Fruit fly (Drosophila melanogaster) whole organism, pupa: ENCODE measurements around the gene ATPsynC.

ENCODE experiments used
- CG10348 ChIP-seq: fragments of 200-800 bp; sonication (Bioruptor generic); IDR thresholded peaks from 2 replicates; pipeline ENCODE4 v1.3.6; 2022; ENCODE audit warnings: missing biosample characterization, missing genetic modification characterization
- CG12605 ChIP-seq: fragments of 200-800 bp; sonication (Bioruptor generic); IDR thresholded peaks from 2 replicates; pipeline ENCODE4 v1.3.6; 2022; ENCODE audit warnings: missing biosample characterization, missing genetic modification characterization
- CG13204 ChIP-seq: fragments of 200-800 bp; sonication (Bioruptor generic); optimal IDR thresholded peaks from 2 replicates; lab custom pipeline; 2018; ENCODE audit warnings: missing biosample characterization, mild to moderate bottlenecking, missing genetic modification characterization, moderate library complexity
- CG14655 ChIP-seq: fragments of 200-800 bp; sonication (Bioruptor generic); optimal IDR thresholded peaks from 3 replicates; lab custom pipeline; 2017; ENCODE audit warnings: mild to moderate bottlenecking, missing biosample characterization, missing genetic modification reagents, missing genetic modification characterization
- CG15710 ChIP-seq: fragments of 200-800 bp; sonication (Bioruptor generic); optimal IDR thresholded peaks from 2 replicates; lab custom pipeline; 2018; ENCODE audit warnings: missing biosample characterization, mild to moderate bottlenecking, missing genetic modification characterization, moderate library complexity
- CG17806 ChIP-seq: fragments of 200-800 bp; sonication (Bioruptor generic); optimal IDR thresholded peaks from 2 replicates; lab custom pipeline; 2018; ENCODE audit warnings: missing biosample characterization, mild to moderate bottlenecking, missing genetic modification characterization, moderate library complexity
- CG32121 ChIP-seq: fragments of 200-800 bp; sonication (Bioruptor generic); IDR thresholded peaks from 2 replicates; pipeline ENCODE4 v1.3.6; 2022; ENCODE audit warnings: missing biosample characterization, missing genetic modification characterization
- CG34367 ChIP-seq: fragments of 200-800 bp; sonication (Bioruptor generic); optimal IDR thresholded peaks from 2 replicates; lab custom pipeline; 2018; ENCODE audit warnings: missing biosample characterization, mild to moderate bottlenecking, missing genetic modification characterization
- CG4496 ChIP-seq: fragments of 200-800 bp; sonication (Bioruptor generic); IDR thresholded peaks from 3 replicates; pipeline ENCODE4 v1.3.6; 2022; ENCODE audit warnings: missing biosample characterization, missing genetic modification characterization
- CG8159 ChIP-seq: fragments of 200-800 bp; sonication (Bioruptor generic); optimal IDR thresholded peaks from 3 replicates; lab custom pipeline; 2018; ENCODE audit warnings: missing biosample characterization, mild to moderate bottlenecking, missing genetic modification characterization, moderate library complexity
- CG8301 ChIP-seq: fragments of 200-800 bp; sonication (Bioruptor generic); optimal IDR thresholded peaks from 2 replicates; lab custom pipeline; 2018; ENCODE audit warnings: missing biosample characterization, mild to moderate bottlenecking, missing genetic modification characterization
- CG9948 ChIP-seq: fragments of 200-800 bp; sonication (Bioruptor generic); optimal IDR thresholded peaks from 2 replicates; lab custom pipeline; 2018; ENCODE audit warnings: missing biosample characterization, mild to moderate bottlenecking, missing genetic modification characterization, moderate library complexity
- D1 ChIP-seq: fragments of 200-800 bp; sonication (Bioruptor generic); optimal IDR thresholded peaks from 2 replicates; lab custom pipeline; 2018; ENCODE audit warnings: missing biosample characterization, mild to moderate bottlenecking, missing genetic modification characterization, moderate library complexity
- EcR ChIP-seq: fragments of 200-800 bp; sonication (Bioruptor generic); optimal IDR thresholded peaks from 3 replicates; lab custom pipeline; 2019; ENCODE audit warnings: missing biosample characterization, missing genetic modification characterization, mild to moderate bottlenecking, moderate library complexity, missing genetic modification reagents
- Ets98B ChIP-seq: fragments of 200-800 bp; sonication (Bioruptor generic); IDR thresholded peaks from 2 replicates; pipeline ENCODE4 v1.3.6; 2022; ENCODE audit warnings: missing biosample characterization, missing genetic modification characterization
- Pif1A ChIP-seq: fragments of 200-800 bp; sonication (Bioruptor generic); optimal IDR thresholded peaks from 3 replicates; lab custom pipeline; 2016; ENCODE audit warnings: missing biosample characterization, missing genetic modification characterization
- Pif1B ChIP-seq: fragments of 200-800 bp; sonication (Bioruptor generic); optimal IDR thresholded peaks from 3 replicates; lab custom pipeline; 2016; ENCODE audit warnings: missing biosample characterization, missing genetic modification characterization
- Snoo ChIP-seq: fragments of 200-800 bp; sonication (Bioruptor generic); optimal IDR thresholded peaks from 3 replicates; lab custom pipeline; 2017; ENCODE audit warnings: missing biosample characterization, mild to moderate bottlenecking, missing genetic modification characterization, inconsistent platforms
- fd96Ca ChIP-seq: fragments of 200-800 bp; sonication (Bioruptor generic); IDR thresholded peaks from 3 replicates; pipeline ENCODE4 v1.3.6; 2022; ENCODE audit warnings: missing biosample characterization, missing genetic modification characterization
- gl ChIP-seq: fragments of 200-800 bp; sonication (Bioruptor generic); optimal IDR thresholded peaks from 2 replicates; lab custom pipeline; 2018; ENCODE audit warnings: missing biosample characterization, mild to moderate bottlenecking, missing genetic modification characterization
- rn ChIP-seq: fragments of 200-800 bp; sonication (Bioruptor generic); IDR thresholded peaks from 2 replicates; pipeline ENCODE4 v1.3.6; 2022; ENCODE audit warnings: missing biosample characterization, missing genetic modification characterization

ATPsynC gene

DNA sequence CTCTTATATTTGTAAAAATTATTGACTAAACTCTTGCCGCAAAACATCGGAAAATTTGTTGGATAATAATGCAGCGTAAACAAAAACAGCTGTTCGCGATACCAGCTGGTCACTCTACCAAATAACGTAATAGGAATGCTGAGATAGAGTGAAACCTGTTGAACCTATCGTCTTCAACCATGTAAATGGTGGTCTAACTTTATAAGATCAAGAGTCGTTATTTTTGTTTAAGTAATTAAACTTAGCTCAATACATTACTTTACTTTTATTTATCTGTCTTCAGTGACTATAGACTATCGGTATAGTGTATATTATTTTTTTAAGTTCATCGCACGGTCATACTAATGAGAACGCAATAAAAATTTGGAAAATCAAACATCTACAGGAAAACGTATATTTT, 35.4 kb upstream of the ATPsynC start, which contains the start of the genes CG1750 and spn-F:
Gene CG1750, minus strand, starts transcription at position 93 of the 400 bp plus-strand sequence.
Gene spn-F, plus strand, starts transcription at position 320 of the 400 bp plus-strand sequence.
- TF ChIP-seq gl (no peak), Pif1A (GFP tag; lab: Kevin White, UChicago) (no peak), CG10348 (GFP tag; lab: Robert Waterston, UW) (no peak), CG32121 (GFP tag; lab: Robert Waterston, UW) (no peak), CG8301 (tag; lab: Kevin White, UChicago) (no peak), CG13204 (GFP tag; lab: Kevin White, UChicago) (no peak), Snoo (tag; lab: Kevin White, UChicago) (no peak), EcR (no peak), Ets98B (GFP tag; lab: Robert Waterston, UW) (no peak), rn (GFP tag; lab: Robert Waterston, UW) (no peak), CG14655 (GFP tag; lab: Kevin White, UChicago) (no peak), fd96Ca (no peak), CG34367 (tag; lab: Kevin White, UChicago) (no peak)

DNA sequence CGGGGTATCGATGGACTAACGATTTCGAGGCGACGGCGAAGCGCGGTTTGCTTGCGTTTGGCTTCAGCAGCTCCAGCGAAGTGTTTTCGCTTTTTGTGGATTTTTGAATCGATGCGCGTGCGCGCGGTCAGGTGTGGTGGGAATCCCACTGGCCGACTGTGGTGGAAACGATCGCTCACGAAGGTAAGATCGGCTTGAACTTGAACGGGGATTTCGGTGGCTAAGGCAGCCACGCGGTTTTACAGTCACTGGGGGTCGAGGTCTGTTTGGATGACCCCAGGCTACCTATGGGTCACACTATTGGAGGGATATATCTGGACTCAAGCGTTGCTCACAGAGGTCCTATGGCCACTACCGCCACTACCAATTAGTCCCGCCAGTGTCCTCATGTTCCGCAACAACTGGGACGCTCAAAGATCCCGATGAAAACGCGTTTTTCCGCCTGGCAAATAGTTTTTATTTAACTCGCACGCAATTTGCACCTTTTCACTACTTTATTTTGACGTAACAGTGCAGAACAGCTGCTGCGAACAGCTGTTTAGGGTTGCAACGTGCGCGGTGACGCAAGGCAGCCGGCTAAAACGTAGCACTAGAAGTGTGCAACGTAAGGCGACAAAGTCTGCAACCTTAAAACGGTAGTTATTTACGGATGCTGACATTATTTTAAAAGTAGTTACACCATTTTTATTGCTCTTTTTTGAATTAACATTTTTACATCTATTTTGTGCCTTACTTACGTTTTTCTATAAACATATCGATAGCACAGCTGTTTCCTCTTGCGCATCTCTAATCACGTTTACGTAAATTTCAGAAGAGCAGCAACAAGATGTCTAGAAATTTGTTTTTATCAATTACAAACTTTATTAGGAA, 32.9 kb upstream of the ATPsynC start, which contains the start of the genes qless and mRpL32:
Gene qless, minus strand, starts transcription at position 516 of the 870 bp plus-strand sequence.
Gene mRpL32, plus strand, starts transcription at position 780 of the 870 bp plus-strand sequence.
- peak; percentile 52 for TF ChIP-seq CG17806 (tag; lab: Kevin White, UChicago)
- TF ChIP-seq Snoo (tag; lab: Kevin White, UChicago), result no peak
- TF ChIP-seq Pif1A (GFP tag; lab: Kevin White, UChicago), result no peak
- TF ChIP-seq gl, result no peak
- no peak for TF ChIP-seq CG8159 (tag; lab: Kevin White, UChicago)
- TF ChIP-seq CG8301 (tag; lab: Kevin White, UChicago), result no peak
- peak; percentile 65; the same call in 2 of the 3 replicates for TF ChIP-seq fd96Ca
- no peak for TF ChIP-seq D1 (tag; lab: Kevin White, UChicago)
- TF ChIP-seq CG32121 (GFP tag; lab: Robert Waterston, UW), result peak; percentile 64
- TF ChIP-seq CG34367 (tag; lab: Kevin White, UChicago), result no peak
- TF ChIP-seq CG4496, result peak; percentile 77; the same call in 2 of the 3 replicates
- TF ChIP-seq CG13204 (GFP tag; lab: Kevin White, UChicago), result no peak
- TF ChIP-seq CG9948 (tag; lab: Kevin White, UChicago), result peak; percentile 31
- TF ChIP-seq EcR, result peak; percentile 68
- no peak for TF ChIP-seq Pif1B (GFP tag; lab: Kevin White, UChicago)
- TF ChIP-seq CG15710 (tag; lab: Kevin White, UChicago), result no peak
- peak; percentile 69 for TF ChIP-seq Ets98B (GFP tag; lab: Robert Waterston, UW)
- no peak for TF ChIP-seq CG10348 (GFP tag; lab: Robert Waterston, UW)
- peak; percentile 62; the same call in 1 of the 2 replicates for TF ChIP-seq rn (GFP tag; lab: Robert Waterston, UW)
- TF ChIP-seq CG14655 (GFP tag; lab: Kevin White, UChicago), result no peak
- no peak for TF ChIP-seq CG12605 (GFP tag; lab: Robert Waterston, UW)

DNA sequence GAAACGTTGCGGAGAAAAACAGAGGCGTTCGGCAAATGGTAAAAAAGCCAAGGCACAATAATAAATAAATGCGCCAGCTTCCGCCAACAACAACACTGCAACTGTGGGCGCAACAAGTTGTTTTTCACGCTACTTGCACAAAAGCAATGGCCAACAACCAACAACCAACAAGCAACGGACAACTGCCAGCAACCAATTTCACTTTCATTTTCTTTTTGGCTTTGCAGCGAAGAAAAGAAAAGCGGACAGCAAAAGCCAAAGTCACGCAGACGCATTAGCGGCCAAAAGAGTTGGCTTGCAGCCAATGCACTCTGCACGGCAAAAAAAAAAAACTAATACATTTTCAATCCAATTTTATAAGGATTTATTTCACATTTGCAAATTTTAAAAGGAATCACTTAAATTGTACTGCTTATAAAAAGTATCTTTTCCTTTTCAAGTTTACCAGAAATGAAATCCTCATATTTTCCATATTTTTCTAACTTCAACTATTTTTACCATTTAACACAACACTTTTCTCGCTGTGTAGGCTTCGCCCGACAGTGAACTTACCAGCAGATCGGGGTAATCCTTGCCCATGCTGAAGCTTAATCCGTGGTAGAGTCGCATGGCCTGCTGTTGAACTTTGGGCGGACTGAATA, 31.8 kb upstream of the ATPsynC start:
- TF ChIP-seq Snoo (tag; lab: Kevin White, UChicago), result no peak
- TF ChIP-seq fd96Ca, result 0 out of 3 replicates have a peak, but pooled peaks have one; percentile 52
- peak; percentile 58 for TF ChIP-seq CG8301 (tag; lab: Kevin White, UChicago)
- TF ChIP-seq CG32121 (GFP tag; lab: Robert Waterston, UW), result peak; percentile 82
- no peak for TF ChIP-seq CG13204 (GFP tag; lab: Kevin White, UChicago)
- TF ChIP-seq CG34367 (tag; lab: Kevin White, UChicago), result peak; percentile 4
- peak; percentile 55 for TF ChIP-seq Pif1A (GFP tag; lab: Kevin White, UChicago)
- no peak for TF ChIP-seq D1 (tag; lab: Kevin White, UChicago)
- no peak for TF ChIP-seq CG17806 (tag; lab: Kevin White, UChicago)
- TF ChIP-seq rn (GFP tag; lab: Robert Waterston, UW), result no peak
- TF ChIP-seq EcR, result no peak
- no peak for TF ChIP-seq CG14655 (GFP tag; lab: Kevin White, UChicago)
- no peak for TF ChIP-seq gl
- TF ChIP-seq Ets98B (GFP tag; lab: Robert Waterston, UW), result peak; percentile 81
- peak; percentile 60 for TF ChIP-seq CG12605 (GFP tag; lab: Robert Waterston, UW)
- no peak for TF ChIP-seq CG10348 (GFP tag; lab: Robert Waterston, UW)
- no peak for TF ChIP-seq CG9948 (tag; lab: Kevin White, UChicago)
- no peak for TF ChIP-seq CG15710 (tag; lab: Kevin White, UChicago)
- peak; percentile 74; the same call in 2 of the 3 replicates for TF ChIP-seq CG4496
- no peak for TF ChIP-seq CG8159 (tag; lab: Kevin White, UChicago)
- TF ChIP-seq Pif1B (GFP tag; lab: Kevin White, UChicago), result peak; percentile 23

DNA sequence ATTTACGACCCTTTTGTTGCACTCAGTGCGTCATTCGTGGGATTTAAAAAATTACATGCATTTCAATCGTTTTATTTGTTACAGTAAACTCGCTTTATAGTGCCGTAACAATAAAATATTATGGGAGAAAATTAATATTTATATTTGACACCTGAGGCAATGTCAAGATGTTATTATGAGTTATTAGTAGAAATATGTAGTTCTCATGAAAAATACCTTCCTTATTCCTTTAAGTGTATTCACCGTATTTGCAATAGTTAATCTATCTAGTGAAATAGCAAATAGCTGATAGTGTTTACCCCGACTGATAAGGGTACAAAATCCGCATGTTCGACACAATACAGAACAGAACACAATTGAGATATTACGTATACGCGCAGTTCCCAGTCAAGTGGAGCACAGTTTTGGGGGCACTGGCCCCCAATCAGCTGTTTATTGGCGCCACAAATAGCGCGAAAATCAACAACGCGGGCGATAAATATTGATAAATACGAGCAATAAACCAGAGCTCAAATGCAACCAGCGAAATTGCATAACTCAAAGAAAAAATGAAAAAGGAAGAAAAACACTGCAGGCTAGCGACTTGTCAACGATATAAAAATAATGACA, 31.1 kb upstream of the ATPsynC start:
- TF ChIP-seq CG17806 (tag; lab: Kevin White, UChicago), result no peak
- no peak for TF ChIP-seq Ets98B (GFP tag; lab: Robert Waterston, UW)
- TF ChIP-seq CG34367 (tag; lab: Kevin White, UChicago), result peak; percentile 3
- TF ChIP-seq fd96Ca, result no peak
- peak; percentile 21; the same call in 1 of the 2 replicates for TF ChIP-seq CG32121 (GFP tag; lab: Robert Waterston, UW)
- peak; percentile 32 for TF ChIP-seq EcR
- no peak for TF ChIP-seq rn (GFP tag; lab: Robert Waterston, UW)
- peak; percentile 0 for TF ChIP-seq Pif1A (GFP tag; lab: Kevin White, UChicago)
- no peak for TF ChIP-seq Snoo (tag; lab: Kevin White, UChicago)
- no peak for TF ChIP-seq CG14655 (GFP tag; lab: Kevin White, UChicago)
- no peak for TF ChIP-seq CG9948 (tag; lab: Kevin White, UChicago)
